Worm (Caenorhabditis elegans): Measurements from ENCODE around the gene cki-1.

- TF ChIP-seq ets-7 (tag; optimal IDR thresholded peaks at IDR 0.05) = no peak
- TF ChIP-seq pes-1 (GFP tag; IDR thresholded peaks at IDR 0.05) = no peak
- no peak for TF ChIP-seq hnd-1 (tag; optimal IDR thresholded peaks at IDR 0.05)
- no peak for TF ChIP-seq aly-1 (tag; optimal IDR thresholded peaks at IDR 0.05)
- TF ChIP-seq sea-1 (GFP tag; conservative IDR thresholded peaks at IDR 0.05) = no peak
- no peak for TF ChIP-seq hmbx-1 (tag; optimal IDR thresholded peaks at IDR 0.05)
- no peak for TF ChIP-seq ama-1 (optimal IDR thresholded peaks at IDR 0.05)
- no peak for TF ChIP-seq tbx-11 (GFP tag; IDR thresholded peaks at IDR 0.05)
- TF ChIP-seq ceh-13 (GFP tag; optimal IDR thresholded peaks at IDR 0.05) = no peak
Measured at ce11 chrII:7832054-7832453, 21.0 kb downstream of the cki-1 start, which contains the start of gene T09A5.14.

All from whole organism, early embryonic.